Worm (Caenorhabditis elegans): Measurements from ENCODE around the gene gon-4.

gon-4 gene

DNA sequence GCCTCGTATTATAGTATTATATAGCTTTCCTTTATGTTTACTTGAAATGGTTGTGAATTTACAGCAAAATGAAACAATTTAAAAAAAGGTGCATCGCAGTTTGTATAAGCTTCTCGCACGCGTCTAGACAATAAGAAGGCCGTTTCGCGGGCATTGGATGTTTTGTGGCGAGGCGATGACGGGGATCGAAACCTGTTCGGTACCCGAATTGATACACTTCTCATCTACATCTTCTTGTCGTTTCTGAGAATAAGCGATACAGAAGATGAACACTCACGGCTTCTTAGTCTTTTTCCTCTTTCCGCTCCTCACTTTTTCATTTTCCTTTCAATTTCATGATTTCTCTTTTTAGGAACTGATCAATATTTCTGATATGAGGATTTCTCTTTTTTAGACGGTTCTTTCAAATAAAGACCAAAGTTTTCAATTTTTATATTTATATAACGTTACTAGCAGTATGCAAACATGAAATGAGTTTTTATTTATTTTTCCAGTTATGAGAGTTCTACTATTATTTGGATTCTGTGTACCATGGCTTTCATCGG lies 48.1 kb downstream of the gon-4 start, which contains the start of gene F01G10.10 (continued):
- TF ChIP-seq Y79H2A.3 (GFP tag; conservative IDR thresholded peaks at IDR 0.05) (peak; percentile 61; the same call in 1 of the 2 replicates), lin-26 (GFP tag; IDR thresholded peaks at IDR 0.05) (peak; percentile 56; the same call in 1 of the 2 replicates), aptf-3 (GFP tag; IDR thresholded peaks at IDR 0.05) (no peak), attf-6 (GFP tag; IDR thresholded peaks at IDR 0.05) (peak; percentile 48; the same call in 1 of the 2 replicates), ztf-28 (GFP tag; IDR thresholded peaks at IDR 0.05) (no peak), Y53G8AR.9 (GFP tag; conservative IDR thresholded peaks at IDR 0.05) (peak; percentile 54; the same call in 1 of the 2 replicates), ztf-25 (GFP tag; IDR thresholded peaks at IDR 0.05) (0 out of 2 replicates have a peak, but pooled peaks have one; percentile 64), chd-7 (tag; optimal IDR thresholded peaks at IDR 0.05) (peak; percentile 46), nfyb-1 (GFP tag; IDR thresholded peaks at IDR 0.05) (peak; percentile 10; the same call in 1 of the 2 replicates), hrde-1 (tag; optimal IDR thresholded peaks at IDR 0.05; ENCODE audit: borderline replicate concordance) (peak; percentile 72), hmg-1.2 (GFP tag; IDR thresholded peaks at IDR 0.05) (peak; percentile 47), F37B4.10 (GFP tag; IDR thresholded peaks at IDR 0.05) (0 out of 2 replicates have a peak, but pooled peaks have one; percentile 43), hsf-1 (GFP tag; IDR thresholded peaks at IDR 0.05) (0 out of 2 replicates have a peak, but pooled peaks have one; percentile 63), zfh-2 (GFP tag; conservative IDR thresholded peaks at IDR 0.05) (no peak), ets-4 (GFP tag; optimal IDR thresholded peaks at IDR 0.05) (no peak), madf-6 (GFP tag; IDR thresholded peaks at IDR 0.05) (peak; percentile 74), F33H1.4 (GFP tag; IDR thresholded peaks at IDR 0.05) (peak; percentile 25; the same call in 1 of the 2 replicates), let-607 (tag; optimal IDR thresholded peaks at IDR 0.05) (peak in 1 of 2 experiments; percentile 26), let-526 (GFP tag; IDR thresholded peaks at IDR 0.05) (no peak), ceh-79 (tag; optimal IDR thresholded peaks at IDR 0.05) (no peak), F57A8.1 (GFP tag; optimal IDR thresholded peaks at IDR 0.05) (no peak), cebp-1 (GFP tag; IDR thresholded peaks at IDR 0.05) (no peak), cebp-1 (tag; optimal IDR thresholded peaks at IDR 0.05) (peak; percentile 8), F49E8.2 (tag; optimal IDR thresholded peaks at IDR 0.05; ENCODE audit: insufficient read depth) (peak; percentile 5), mcd-1 (GFP tag; IDR thresholded peaks at IDR 0.05) (no peak), madf-3 (GFP tag; IDR thresholded peaks at IDR 0.05) (peak; percentile 82; the same call in 1 of the 2 replicates), Y53F4B.3 (GFP tag; IDR thresholded peaks at IDR 0.05) (no peak), efl-1 (GFP tag; optimal IDR thresholded peaks at IDR 0.05) (peak; percentile 53), rcor-1 (GFP tag; IDR thresholded peaks at IDR 0.05) (peak; percentile 49), dox-1 (GFP tag; IDR thresholded peaks at IDR 0.05) (peak; percentile 60), tlf-1 (GFP tag; optimal IDR thresholded peaks at IDR 0.05) (peak; percentile 21), lin-40 (tag; optimal IDR thresholded peaks at IDR 0.05) (peak; percentile 20)

- TF ChIP-seq tbx-9 (tag; optimal IDR thresholded peaks at IDR 0.05; ENCODE audit: borderline replicate concordance) (no peak), ztf-26 (tag; optimal IDR thresholded peaks at IDR 0.05) (peak; percentile 43), cebp-1 (GFP tag; IDR thresholded peaks at IDR 0.05) (no peak), cebp-1 (tag; optimal IDR thresholded peaks at IDR 0.05) (peak; percentile 22), sea-2 (GFP tag; IDR thresholded peaks at IDR 0.05) (no peak), nhr-80 (tag; optimal IDR thresholded peaks at IDR 0.05) (peak; percentile 20)
These were observed 53.0 kb downstream of the gon-4 start, which contains the start of gene daf-14 for ce11 chrIV:10250577-10251075. Gene daf-14, plus strand, starts transcription at chrIV:10250627.

Data from whole organism, young adult.